Worm (Caenorhabditis elegans): ENCODE data around the gene adm-2.

ce11 chrX:13666864-13667263 lies 20.9 kb upstream of the adm-2 start:
- TF ChIP-seq pha-4 (tag; optimal IDR thresholded peaks at IDR 0.05) (no peak), nhr-12 (tag; optimal IDR thresholded peaks at IDR 0.05) (no peak), snpc-4 (tag; optimal IDR thresholded peaks at IDR 0.05) (no peak), unc-62 (GFP tag; optimal IDR thresholded peaks at IDR 0.05) (no peak), drap-1 (GFP tag; optimal IDR thresholded peaks at IDR 0.05) (no peak), nhr-76 (tag; optimal IDR thresholded peaks at IDR 0.05) (no peak), unc-120 (tag; optimal IDR thresholded peaks at IDR 0.05; ENCODE audit: poor library complexity, severe bottlenecking) (no peak), nhr-237 (tag; optimal IDR thresholded peaks at IDR 0.05) (no peak)

Measured in whole organism, mixed stage, embryonic.